Fruit fly (Drosophila melanogaster) whole organism: Measurements from ENCODE around the gene CG5447.

ENCODE experiments used
- EcR ChIP-seq, 2 experiments: fragments of >200 bp; optimal IDR thresholded peaks; 2 replicates each; lab custom pipeline; 2017; ENCODE audit warnings: missing biosample characterization in 2 of 2, missing genetic modification characterization in 2 of 2, missing genetic modification reagents in 2 of 2
- psq ChIP-seq: fragments of >200 bp; optimal IDR thresholded peaks from 2 replicates; lab custom pipeline; 2017

- TF ChIP-seq psq (lab: Kevin White, UChicago) (no peak), EcR (GFP tag; optimal IDR thresholded peaks at IDR 0.05; lab: Kevin White, UChicago) (no peak)
These were observed 27.3 kb upstream of the CG5447 start, which contains the start of gene CG6503 for dm6 chr3R:26425005-26425404.
